Worm (Caenorhabditis elegans) whole organism, midembryonic: ENCODE results near the gene B0302.5.

Source experiments
- T22C8.4 ChIP-seq: fragments of 200-800 bp; sonication (Bioruptor generic); IDR thresholded peaks from 2 replicates; pipeline ENCODE4 v1.3.6; 2022; ENCODE audit warnings: missing genetic modification characterization, missing compliant biosample characterization
- cog-1 ChIP-seq: sonication (generic microtip); optimal IDR thresholded peaks from 2 replicates; lab custom pipeline; 2016; ENCODE audit warnings: missing genetic modification characterization, missing compliant biosample characterization
- flt-1 ChIP-seq: fragments of 200-800 bp; sonication (Bioruptor generic); IDR thresholded peaks from 2 replicates; pipeline ENCODE4 v1.3.6; 2022; ENCODE audit warnings: missing genetic modification characterization, missing compliant biosample characterization
- klf-2 ChIP-seq: fragments of 200-800 bp; sonication (Bioruptor generic); conservative IDR thresholded peaks from 2 replicates; pipeline ENCODE4 v1.3.6; 2022; ENCODE audit warnings: missing genetic modification reagents, missing genetic modification characterization, missing compliant biosample characterization
- med-1 ChIP-seq: sonication (generic microtip); optimal IDR thresholded peaks from 2 replicates; lab custom pipeline; 2017; ENCODE audit warnings: missing genetic modification characterization, mild to moderate bottlenecking, missing compliant biosample characterization, antibody characterized with exemption, missing genetic modification reagents; ENCODE audit not compliant: insufficient read depth
- ref-1 ChIP-seq: fragments of 200-800 bp; sonication (Bioruptor generic); conservative IDR thresholded peaks from 2 replicates; pipeline ENCODE4 v1.3.6; 2022; ENCODE audit warnings: missing genetic modification reagents, missing genetic modification characterization, missing compliant biosample characterization
- tab-1 ChIP-seq: fragments of 200-800 bp; sonication (Bioruptor generic); IDR thresholded peaks from 2 replicates; pipeline ENCODE4 v1.3.6; 2022; ENCODE audit warnings: missing genetic modification characterization, missing compliant biosample characterization
- ztf-23 ChIP-seq: fragments of 200-800 bp; sonication (Bioruptor generic); IDR thresholded peaks from 2 replicates; pipeline ENCODE4 v1.3.6; 2022; ENCODE audit warnings: missing genetic modification reagents, missing genetic modification characterization, missing compliant biosample characterization
- ztf-29 ChIP-seq: fragments of 200-800 bp; sonication (Bioruptor generic); IDR thresholded peaks from 2 replicates; pipeline ENCODE4 v1.3.6; 2022; ENCODE audit warnings: missing genetic modification reagents, missing genetic modification characterization, missing compliant biosample characterization

The B0302.5 gene

ce11 chrX:17185696-17186430 lies 9.1 kb downstream of the B0302.5 start, which contains the start of gene sid-3:
TSS of gene sid-3 (plus strand) at chrX:17186380.
- TF ChIP-seq flt-1 (GFP tag; lab: Robert Waterston, UW) (no peak), klf-2 (GFP tag; lab: Robert Waterston, UW) (no peak), ztf-23 (GFP tag; lab: Robert Waterston, UW) (no peak), tab-1 (GFP tag; lab: Robert Waterston, UW) (no peak)

ce11 chrX:17184363-17184762 lies 10.6 kb downstream of the B0302.5 start:
- TF ChIP-seq ztf-23 (GFP tag; lab: Robert Waterston, UW) (no peak), tab-1 (GFP tag; lab: Robert Waterston, UW) (no peak), flt-1 (GFP tag; lab: Robert Waterston, UW) (0 out of 2 replicates have a peak, but pooled peaks have one; percentile 47), ref-1 (GFP tag; lab: Robert Waterston, UW) (no peak), cog-1 (peak; percentile 53), klf-2 (GFP tag; lab: Robert Waterston, UW) (no peak), T22C8.4 (GFP tag; lab: Robert Waterston, UW) (no peak), ztf-29 (GFP tag; lab: Robert Waterston, UW) (no peak), med-1 (no peak)

DNA sequence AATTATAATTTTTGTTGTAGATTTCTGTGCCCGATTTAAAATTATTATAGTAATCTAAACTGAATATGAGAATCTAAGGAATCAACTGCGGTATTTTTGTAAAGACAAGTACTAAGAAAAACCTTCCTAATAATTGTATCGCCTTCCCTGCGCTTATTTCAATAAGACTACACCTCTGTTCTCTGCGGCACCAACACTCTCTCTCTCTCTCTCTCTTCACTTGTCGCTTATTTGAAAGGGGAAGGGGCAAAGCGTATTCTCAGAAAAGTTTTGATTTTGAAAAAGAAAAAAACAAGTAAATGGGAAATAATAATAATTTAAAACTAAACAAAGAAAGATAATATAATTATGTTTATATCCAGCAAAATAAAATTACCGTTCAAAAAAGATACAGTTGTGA lies 13.7 kb downstream of the B0302.5 start:
- TF ChIP-seq flt-1 (GFP tag; lab: Robert Waterston, UW) (peak; percentile 62), ztf-23 (GFP tag; lab: Robert Waterston, UW) (peak; percentile 48; the same call in 1 of the 2 replicates), tab-1 (GFP tag; lab: Robert Waterston, UW) (no peak)

ce11 chrX:17180135-17180534 lies 14.8 kb downstream of the B0302.5 start:
- no peak for TF ChIP-seq T22C8.4 (GFP tag; lab: Robert Waterston, UW)
- no peak for TF ChIP-seq flt-1 (GFP tag; lab: Robert Waterston, UW)
- no peak for TF ChIP-seq ztf-23 (GFP tag; lab: Robert Waterston, UW)
- no peak for TF ChIP-seq cog-1
- TF ChIP-seq klf-2 (GFP tag; lab: Robert Waterston, UW) = no peak
- no peak for TF ChIP-seq tab-1 (GFP tag; lab: Robert Waterston, UW)
- TF ChIP-seq med-1 = no peak
- no peak for TF ChIP-seq ztf-29 (GFP tag; lab: Robert Waterston, UW)
- TF ChIP-seq ref-1 (GFP tag; lab: Robert Waterston, UW) = no peak

- no peak for TF ChIP-seq ztf-23 (GFP tag; lab: Robert Waterston, UW)
- no peak for TF ChIP-seq ref-1 (GFP tag; lab: Robert Waterston, UW)
- no peak for TF ChIP-seq T22C8.4 (GFP tag; lab: Robert Waterston, UW)
- no peak for TF ChIP-seq cog-1
- no peak for TF ChIP-seq med-1
- TF ChIP-seq tab-1 (GFP tag; lab: Robert Waterston, UW) = no peak
- no peak for TF ChIP-seq klf-2 (GFP tag; lab: Robert Waterston, UW)
- no peak for TF ChIP-seq ztf-29 (GFP tag; lab: Robert Waterston, UW)
- TF ChIP-seq flt-1 (GFP tag; lab: Robert Waterston, UW) = no peak
Measured at ce11 chrX:17178239-17178638, 16.7 kb downstream of the B0302.5 start, which contains the start of gene B0302.2. TSS of gene B0302.2 (plus strand) at chrX:17178539.

ce11 chrX:17176677-17177076 lies 18.3 kb downstream of the B0302.5 start, which contains the start of gene B0302.4:
TSS of gene B0302.4 (minus strand) at chrX:17176777.
- TF ChIP-seq med-1 = no peak
- TF ChIP-seq klf-2 (GFP tag; lab: Robert Waterston, UW) = no peak
- TF ChIP-seq ref-1 (GFP tag; lab: Robert Waterston, UW) = no peak
- no peak for TF ChIP-seq T22C8.4 (GFP tag; lab: Robert Waterston, UW)
- no peak for TF ChIP-seq ztf-23 (GFP tag; lab: Robert Waterston, UW)
- no peak for TF ChIP-seq cog-1

DNA sequence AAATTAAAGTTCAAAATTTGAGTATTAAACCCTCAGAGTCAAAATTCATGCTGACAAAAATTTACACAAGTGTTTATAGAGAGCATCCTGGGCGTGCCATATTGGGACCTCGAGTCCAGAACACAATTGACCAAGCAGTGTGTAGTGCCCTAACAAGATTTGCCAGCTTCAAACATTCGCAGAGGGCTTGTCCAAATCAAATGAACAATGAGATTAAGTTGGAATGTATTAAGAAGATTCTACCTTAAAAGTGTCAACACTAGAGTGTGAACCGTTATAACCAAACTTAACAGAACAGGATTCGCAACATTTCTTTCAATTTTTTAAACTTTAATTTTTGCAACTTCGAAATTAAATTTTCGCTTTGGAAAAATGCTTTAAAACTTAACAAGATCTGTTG lies 24.5 kb downstream of the B0302.5 start:
- TF ChIP-seq ref-1 (GFP tag; lab: Robert Waterston, UW) = no peak
- no peak for TF ChIP-seq ztf-23 (GFP tag; lab: Robert Waterston, UW)
- no peak for TF ChIP-seq tab-1 (GFP tag; lab: Robert Waterston, UW)
- no peak for TF ChIP-seq T22C8.4 (GFP tag; lab: Robert Waterston, UW)
- no peak for TF ChIP-seq ztf-29 (GFP tag; lab: Robert Waterston, UW)
- TF ChIP-seq med-1 = no peak
- TF ChIP-seq klf-2 (GFP tag; lab: Robert Waterston, UW) = no peak
- TF ChIP-seq flt-1 (GFP tag; lab: Robert Waterston, UW) = no peak
- TF ChIP-seq cog-1 = no peak

DNA sequence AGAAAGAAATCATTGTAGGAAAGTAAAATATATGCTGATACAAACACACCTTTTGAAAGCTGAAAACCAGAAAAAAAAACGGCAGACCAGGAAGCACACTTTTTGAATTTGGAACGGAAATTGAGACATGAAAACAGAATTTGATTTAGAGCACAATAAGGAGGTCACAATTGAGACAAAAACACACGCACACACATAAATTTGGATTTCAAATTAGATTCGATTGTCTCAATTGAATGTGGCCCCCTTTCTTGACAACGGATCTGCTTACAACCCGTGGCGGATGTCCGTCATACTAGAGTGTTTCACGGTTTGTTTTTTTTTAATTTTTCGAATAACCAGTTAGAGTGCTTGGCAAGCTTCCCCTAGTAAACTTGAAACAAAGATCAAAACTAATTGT lies 26.9 kb downstream of the B0302.5 start:
- TF ChIP-seq klf-2 (GFP tag; lab: Robert Waterston, UW) = no peak
- no peak for TF ChIP-seq med-1
- no peak for TF ChIP-seq T22C8.4 (GFP tag; lab: Robert Waterston, UW)
- no peak for TF ChIP-seq ref-1 (GFP tag; lab: Robert Waterston, UW)
- TF ChIP-seq tab-1 (GFP tag; lab: Robert Waterston, UW) = no peak
- no peak for TF ChIP-seq ztf-23 (GFP tag; lab: Robert Waterston, UW)
- TF ChIP-seq flt-1 (GFP tag; lab: Robert Waterston, UW) = no peak
- no peak for TF ChIP-seq cog-1
- no peak for TF ChIP-seq ztf-29 (GFP tag; lab: Robert Waterston, UW)

ce11 chrX:17157868-17158267 lies 37.1 kb downstream of the B0302.5 start, which contains the start of gene npr-21:
TSS of gene npr-21 (minus strand) at chrX:17157968.
- no peak for TF ChIP-seq ztf-23 (GFP tag; lab: Robert Waterston, UW)
- no peak for TF ChIP-seq ref-1 (GFP tag; lab: Robert Waterston, UW)
- no peak for TF ChIP-seq klf-2 (GFP tag; lab: Robert Waterston, UW)
- no peak for TF ChIP-seq T22C8.4 (GFP tag; lab: Robert Waterston, UW)
- no peak for TF ChIP-seq med-1
- no peak for TF ChIP-seq flt-1 (GFP tag; lab: Robert Waterston, UW)
- no peak for TF ChIP-seq cog-1
- TF ChIP-seq tab-1 (GFP tag; lab: Robert Waterston, UW) = no peak
- TF ChIP-seq ztf-29 (GFP tag; lab: Robert Waterston, UW) = no peak
